Worm (Caenorhabditis elegans) whole organism, L3 larva: Measurements from ENCODE around the gene C23H5.11.
"Not testable (repeated sequence)": the region's sequence is repeated elsewhere in the genome, so short reads cannot be mapped to it uniquely, and the experiment has no call there.

ENCODE experiments used
- R02D3.7 ChIP-seq: fragments of 150-350 bp; optimal IDR thresholded peaks from 2 replicates; lab custom pipeline; 2014; ENCODE audit warnings: missing biosample characterization, missing genetic modification characterization
- ZK546.5 ChIP-seq: sonication (generic microtip); optimal IDR thresholded peaks from 2 replicates; lab custom pipeline; 2017; ENCODE audit warnings: missing biosample characterization, missing genetic modification characterization
- aly-2 ChIP-seq: fragments of 150-350 bp; optimal IDR thresholded peaks from 2 replicates; lab custom pipeline; 2014; ENCODE audit warnings: missing biosample characterization, missing genetic modification characterization
- ama-1 ChIP-seq: fragments of 150-350 bp; optimal IDR thresholded peaks from 2 replicates; lab custom pipeline; 2018
- ceh-16 ChIP-seq: sonication (generic microtip); optimal IDR thresholded peaks from 2 replicates; lab custom pipeline; 2017; ENCODE audit warnings: missing biosample characterization, missing genetic modification characterization
- ceh-28 ChIP-seq: fragments of 150-350 bp; optimal IDR thresholded peaks from 2 replicates; lab custom pipeline; 2014; ENCODE audit warnings: missing biosample characterization, missing genetic modification reagents, missing genetic modification characterization
- ceh-82 ChIP-seq: fragments of 150-350 bp; optimal IDR thresholded peaks from 2 replicates; lab custom pipeline; 2014; ENCODE audit warnings: missing biosample characterization, missing genetic modification characterization
- ceh-9 ChIP-seq: sonication (generic microtip); optimal IDR thresholded peaks from 2 replicates; lab custom pipeline; 2018; ENCODE audit warnings: missing biosample characterization, missing genetic modification characterization
- daf-12 ChIP-seq: fragments of 150-350 bp; optimal IDR thresholded peaks from 2 replicates; lab custom pipeline; 2014; ENCODE audit warnings: missing biosample characterization, missing genetic modification reagents, missing genetic modification characterization
- egl-27 ChIP-seq: sonication (generic microtip); optimal IDR thresholded peaks from 4 replicates; lab custom pipeline; 2017; ENCODE audit warnings: missing biosample characterization, missing genetic modification reagents, missing genetic modification characterization
- egl-5 ChIP-seq: fragments of 150-350 bp; optimal IDR thresholded peaks from 2 replicates; lab custom pipeline; 2017; ENCODE audit warnings: missing biosample characterization, missing genetic modification reagents, missing genetic modification characterization, inconsistent platforms
- elt-1 ChIP-seq: fragments of 150-350 bp; optimal IDR thresholded peaks from 2 replicates; lab custom pipeline; 2014; ENCODE audit warnings: missing biosample characterization, missing genetic modification characterization
- elt-2 ChIP-seq: sonication (generic microtip); optimal IDR thresholded peaks from 2 replicates; lab custom pipeline; 2016; ENCODE audit warnings: missing genetic modification reagents, mild to moderate bottlenecking, missing genetic modification characterization, missing compliant biosample characterization
- elt-3 ChIP-seq, 3 experiments: fragments of 150-350 bp in 1 of 3; sonication (generic microtip) in 2 of 3; optimal IDR thresholded peaks; 2 replicates in 2 of 3; 4 replicates in 1 of 3; lab custom pipeline; 2014 to 2017; ENCODE audit warnings: missing biosample characterization in 3 of 3, missing genetic modification characterization in 3 of 3
- eor-1 ChIP-seq, 2 experiments: fragments of 150-350 bp; optimal IDR thresholded peaks; 2 replicates each; lab custom pipeline; 2014 to 2018; ENCODE audit warnings: missing biosample characterization in 2 of 2, missing genetic modification characterization in 2 of 2
- fkh-10 ChIP-seq: sonication (generic microtip); optimal IDR thresholded peaks from 2 replicates; lab custom pipeline; 2017; ENCODE audit warnings: missing biosample characterization, missing genetic modification reagents, missing genetic modification characterization
- fkh-2 ChIP-seq: fragments of 150-350 bp; optimal IDR thresholded peaks from 2 replicates; lab custom pipeline; 2014; ENCODE audit warnings: missing biosample characterization, missing genetic modification reagents, missing genetic modification characterization
- hmg-11 ChIP-seq: sonication (generic microtip); optimal IDR thresholded peaks from 2 replicates; lab custom pipeline; 2016; ENCODE audit warnings: missing genetic modification characterization, missing compliant biosample characterization
- lin-15B ChIP-seq: fragments of 150-350 bp; optimal IDR thresholded peaks from 2 replicates; lab custom pipeline; 2014; ENCODE audit warnings: missing biosample characterization, missing genetic modification characterization
- lin-39 ChIP-seq: fragments of 150-350 bp; optimal IDR thresholded peaks from 2 replicates; lab custom pipeline; 2018; ENCODE audit warnings: missing biosample characterization, missing genetic modification reagents, missing genetic modification characterization
- lsy-12 ChIP-seq: sonication (generic microtip); optimal IDR thresholded peaks from 2 replicates; lab custom pipeline; 2016; ENCODE audit warnings: mild to moderate bottlenecking, missing genetic modification characterization, missing compliant biosample characterization
- mdl-1 ChIP-seq: fragments of 150-350 bp; optimal IDR thresholded peaks from 2 replicates; lab custom pipeline; 2014; ENCODE audit warnings: missing biosample characterization, missing genetic modification characterization
- mml-1 ChIP-seq: fragments of 150-350 bp; sonication (generic microtip); optimal IDR thresholded peaks from 3 replicates; lab custom pipeline; 2014; ENCODE audit warnings: missing biosample characterization, missing genetic modification characterization
- nfya-1 ChIP-seq: sonication (generic microtip); optimal IDR thresholded peaks from 2 replicates; lab custom pipeline; 2017; ENCODE audit warnings: missing genetic modification characterization, mild to moderate bottlenecking, missing compliant biosample characterization, antibody characterized with exemption, moderate library complexity; ENCODE audit not compliant: insufficient read depth
- nhr-11 ChIP-seq: fragments of 150-350 bp; optimal IDR thresholded peaks from 2 replicates; lab custom pipeline; 2014; ENCODE audit warnings: missing biosample characterization, missing genetic modification characterization
- nhr-12 ChIP-seq: fragments of 150-350 bp; optimal IDR thresholded peaks from 2 replicates; lab custom pipeline; 2014; ENCODE audit warnings: missing biosample characterization, missing genetic modification characterization
- nhr-23 ChIP-seq: fragments of 150-350 bp; optimal IDR thresholded peaks from 2 replicates; lab custom pipeline; 2014; ENCODE audit warnings: missing biosample characterization, missing genetic modification reagents, missing genetic modification characterization
- nhr-237 ChIP-seq: fragments of 150-350 bp; optimal IDR thresholded peaks from 2 replicates; lab custom pipeline; 2014; ENCODE audit warnings: missing biosample characterization, missing genetic modification characterization
- nhr-25 ChIP-seq: sonication (generic microtip); optimal IDR thresholded peaks from 2 replicates; lab custom pipeline; 2017; ENCODE audit warnings: missing biosample characterization, missing genetic modification characterization
- nhr-28 ChIP-seq: fragments of 150-350 bp; optimal IDR thresholded peaks from 2 replicates; lab custom pipeline; 2014; ENCODE audit warnings: missing biosample characterization, missing genetic modification characterization
- nhr-43 ChIP-seq: sonication (generic microtip); optimal IDR thresholded peaks from 2 replicates; lab custom pipeline; 2016; ENCODE audit warnings: mild to moderate bottlenecking, missing genetic modification characterization, missing compliant biosample characterization; ENCODE audit not compliant: poor library complexity, severe bottlenecking
- nhr-67 ChIP-seq: fragments of 150-350 bp; optimal IDR thresholded peaks from 2 replicates; lab custom pipeline; 2014; ENCODE audit warnings: missing biosample characterization, missing genetic modification characterization
- nhr-76 ChIP-seq: fragments of 150-350 bp; sonication (generic microtip); optimal IDR thresholded peaks from 5 replicates; lab custom pipeline; 2014; ENCODE audit warnings: missing biosample characterization, missing genetic modification characterization
- nhr-77 ChIP-seq: fragments of 150-350 bp; optimal IDR thresholded peaks from 2 replicates; lab custom pipeline; 2014; ENCODE audit warnings: missing biosample characterization, missing genetic modification characterization
- pha-4 ChIP-seq: fragments of 150-350 bp; optimal IDR thresholded peaks from 2 replicates; lab custom pipeline; 2014; ENCODE audit warnings: missing biosample characterization, missing genetic modification reagents, missing genetic modification characterization
- pqm-1 ChIP-seq: fragments of 150-350 bp; optimal IDR thresholded peaks from 2 replicates; lab custom pipeline; 2017; ENCODE audit warnings: missing biosample characterization, missing genetic modification characterization, inconsistent platforms
- sea-2 ChIP-seq: fragments of 150-350 bp; sonication (generic microtip); optimal IDR thresholded peaks from 4 replicates; lab custom pipeline; 2014; ENCODE audit warnings: missing biosample characterization, missing genetic modification reagents, missing genetic modification characterization
- snpc-4 ChIP-seq: fragments of 150-350 bp; optimal IDR thresholded peaks from 2 replicates; lab custom pipeline; 2014; ENCODE audit warnings: missing biosample characterization, missing genetic modification characterization
- tbx-2 ChIP-seq: sonication (generic microtip); optimal IDR thresholded peaks from 2 replicates; lab custom pipeline; 2016; ENCODE audit warnings: mild to moderate bottlenecking, missing genetic modification characterization, missing compliant biosample characterization
- unc-39 ChIP-seq: sonication (generic microtip); optimal IDR thresholded peaks from 4 replicates; lab custom pipeline; 2017; ENCODE audit warnings: missing biosample characterization, missing genetic modification characterization
- unc-62 ChIP-seq: fragments of 150-350 bp; sonication (generic microtip); optimal IDR thresholded peaks from 4 replicates; lab custom pipeline; 2014; ENCODE audit warnings: missing biosample characterization, missing genetic modification reagents, missing genetic modification characterization
- zag-1 ChIP-seq: fragments of 150-350 bp; optimal IDR thresholded peaks from 2 replicates; lab custom pipeline; 2014; ENCODE audit warnings: missing biosample characterization, missing genetic modification characterization
- ztf-11 ChIP-seq: fragments of 150-350 bp; optimal IDR thresholded peaks from 2 replicates; lab custom pipeline; 2014; ENCODE audit warnings: missing biosample characterization, missing genetic modification characterization
- ztf-4 ChIP-seq: fragments of 150-350 bp; optimal IDR thresholded peaks from 2 replicates; lab custom pipeline; 2014; ENCODE audit warnings: missing biosample characterization, missing genetic modification characterization

C23H5.11 gene

ce11 chrIV:2057462-2057861, 42.2 kb downstream of the C23H5.11 start:
- TF ChIP-seq nhr-43 (tag; lab: Kevin White, UChicago): no peak
- no peak for TF ChIP-seq ceh-82
- no peak for TF ChIP-seq nhr-23
- no peak for TF ChIP-seq pqm-1 (tag; lab: Kevin White, UChicago)
- TF ChIP-seq daf-12: no peak
- TF ChIP-seq nhr-237: no peak
- no peak for TF ChIP-seq fkh-2
- no peak for TF ChIP-seq nhr-25 (tag; lab: Kevin White, UChicago)
- TF ChIP-seq ceh-28 (tag; lab: Kevin White, UChicago): no peak
- TF ChIP-seq nhr-12: no peak
- TF ChIP-seq mml-1 (tag; lab: Kevin White, UChicago): no peak
- TF ChIP-seq unc-39 (tag; lab: Kevin White, UChicago): no peak
- TF ChIP-seq unc-62 (GFP tag; lab: Kevin White, UChicago): no peak
- TF ChIP-seq tbx-2 (tag; lab: Kevin White, UChicago): no peak
- no peak for TF ChIP-seq nhr-67 (tag; lab: Kevin White, UChicago)
- TF ChIP-seq nhr-11: no peak
- TF ChIP-seq, all 47 proteins: peak for 0

ce11 chrIV:2053591-2053990, 46.1 kb downstream of the C23H5.11 start:
- peak; percentile 75 for TF ChIP-seq fkh-10 (GFP tag; lab: Kevin White, UChicago)
- TF ChIP-seq egl-5 (tag; lab: Kevin White, UChicago): peak; percentile 15
- no peak for TF ChIP-seq elt-3 (tag; optimal IDR thresholded peaks at IDR 0.05; lab: Kevin White, UChicago)
- no peak for TF ChIP-seq nhr-12
- no peak for TF ChIP-seq pqm-1 (tag; lab: Kevin White, UChicago)
- no peak for TF ChIP-seq ztf-4 (tag; lab: Kevin White, UChicago)
- TF ChIP-seq snpc-4 (tag; lab: Kevin White, UChicago): no peak
- no peak for TF ChIP-seq unc-62 (GFP tag; lab: Kevin White, UChicago)
- no peak for TF ChIP-seq nhr-237
- TF ChIP-seq ceh-9 (tag; lab: Kevin White, UChicago): peak; percentile 16
- TF ChIP-seq egl-27 (tag; lab: Kevin White, UChicago): no peak
- no peak for TF ChIP-seq ZK546.5
- no peak for TF ChIP-seq nhr-23
- no peak for TF ChIP-seq nhr-76
- TF ChIP-seq aly-2: no peak
- no peak for TF ChIP-seq elt-1 (tag; lab: Kevin White, UChicago)
- TF ChIP-seq nfya-1 (tag; lab: Kevin White, UChicago): peak; percentile 61
- TF ChIP-seq lin-39 (tag; lab: Kevin White, UChicago): peak; percentile 86

ce11 chrIV:2052337-2052736, 47.3 kb downstream of the C23H5.11 start:
- TF ChIP-seq nfya-1 (tag; lab: Kevin White, UChicago) (peak; percentile 11), pqm-1 (tag; lab: Kevin White, UChicago) (no peak), hmg-11 (peak; percentile 2), tbx-2 (tag; lab: Kevin White, UChicago) (peak; percentile 21)

ce11 chrIV:2051195-2051594, 48.5 kb downstream of the C23H5.11 start, which contains the start of gene R05C11.4:
TSS of gene R05C11.4 (plus strand) at chrIV:2051495.
- TF ChIP-seq pha-4 (tag; lab: Kevin White, UChicago); nhr-12; ama-1 (lab: Kevin White, UChicago): not testable (repeated sequence)

ce11 chrIV:2048839-2049238, 50.8 kb downstream of the C23H5.11 start:
- TF ChIP-seq ama-1 (lab: Kevin White, UChicago) (no peak), snpc-4 (tag; lab: Kevin White, UChicago) (peak; percentile 36), ceh-16 (tag; lab: Kevin White, UChicago) (no peak), ceh-28 (tag; lab: Kevin White, UChicago) (peak; percentile 57), ceh-9 (tag; lab: Kevin White, UChicago) (no peak), tbx-2 (tag; lab: Kevin White, UChicago) (peak; percentile 23), daf-12 (no peak), lin-15B (tag; lab: Kevin White, UChicago) (peak; percentile 64), lsy-12 (peak; percentile 31), ztf-11 (tag; lab: Kevin White, UChicago) (no peak), fkh-10 (GFP tag; lab: Kevin White, UChicago) (peak; percentile 80), nhr-28 (tag; lab: Kevin White, UChicago) (no peak), nhr-77 (tag; lab: Kevin White, UChicago) (no peak), R02D3.7 (peak; percentile 37), fkh-2 (no peak), nhr-237 (no peak), nhr-11 (no peak), sea-2 (GFP tag; lab: Kevin White, UChicago) (peak; percentile 16), nhr-25 (tag; lab: Kevin White, UChicago) (peak; percentile 69), pha-4 (tag; lab: Kevin White, UChicago) (peak; percentile 18), zag-1 (tag; lab: Kevin White, UChicago) (peak; percentile 65), eor-1 (tag; optimal IDR thresholded peaks at IDR 0.05; lab: Kevin White, UChicago) (no peak), elt-2 (no peak), nhr-43 (tag; lab: Kevin White, UChicago) (peak; percentile 51), ztf-4 (tag; lab: Kevin White, UChicago) (no peak), unc-62 (GFP tag; lab: Kevin White, UChicago) (peak; percentile 66), mdl-1 (tag; lab: Kevin White, UChicago) (no peak), mml-1 (tag; lab: Kevin White, UChicago) (no peak)
